Fruit fly (Drosophila melanogaster) whole organism, wandering third instar larva: ENCODE data around the gene CG3726.
A peak's percentile ranks its signal among the peaks of the same experiment; 100 is the strongest.

Source experiments
- Abd-B ChIP-seq: fragments of >200 bp; optimal IDR thresholded peaks from 2 replicates; lab custom pipeline; 2017; ENCODE audit warnings: missing biosample characterization, missing genetic modification characterization
- CG32264 ChIP-seq: fragments of 200-800 bp; sonication (Bioruptor generic); optimal IDR thresholded peaks from 2 replicates; lab custom pipeline; 2016; ENCODE audit warnings: missing biosample characterization, missing genetic modification characterization
- CG9705 ChIP-seq: fragments of 200-800 bp; sonication (Bioruptor generic); optimal IDR thresholded peaks from 2 replicates; lab custom pipeline; 2018; ENCODE audit warnings: missing biosample characterization, mild to moderate bottlenecking, missing genetic modification characterization
- CrebA ChIP-seq: fragments of 200-800 bp; sonication (Bioruptor generic); optimal IDR thresholded peaks from 2 replicates; lab custom pipeline; 2016; ENCODE audit warnings: missing biosample characterization, mild to moderate bottlenecking, missing genetic modification characterization, borderline replicate concordance
- Dfd ChIP-seq: fragments of >200 bp; optimal IDR thresholded peaks from 2 replicates; lab custom pipeline; 2017; ENCODE audit warnings: missing biosample characterization, missing genetic modification characterization
- Dif ChIP-seq: fragments of 200-275, 200-300 bp; sonication (Bioruptor generic); optimal IDR thresholded peaks from 2 replicates; lab custom pipeline; 2018; ENCODE audit warnings: missing biosample characterization, missing genetic modification characterization; ENCODE audit not compliant: partially characterized antibody
- GATAd ChIP-seq: sonication (Bioruptor generic); optimal IDR thresholded peaks from 2 replicates; lab custom pipeline; 2016; ENCODE audit warnings: missing biosample characterization, missing genetic modification characterization
- HLH106 ChIP-seq: fragments of 200-800 bp; optimal IDR thresholded peaks from 3 replicates; lab custom pipeline; 2019; ENCODE audit warnings: missing biosample characterization, mild to moderate bottlenecking, missing genetic modification characterization, moderate library complexity
- Hnf4 ChIP-seq: fragments of 200-800 bp; sonication (Bioruptor generic); optimal IDR thresholded peaks from 2 replicates; lab custom pipeline; 2016; ENCODE audit warnings: missing biosample characterization, mild to moderate bottlenecking, missing genetic modification characterization
- Hr78 ChIP-seq: fragments of >200 bp; optimal IDR thresholded peaks from 2 replicates; lab custom pipeline; 2017; ENCODE audit warnings: missing biosample characterization, missing genetic modification characterization
- Mio ChIP-seq: sonication (Bioruptor generic); optimal IDR thresholded peaks from 2 replicates; lab custom pipeline; 2016; ENCODE audit warnings: missing biosample characterization, missing genetic modification characterization
- N ChIP-seq: fragments of >200 bp; optimal IDR thresholded peaks from 2 replicates; lab custom pipeline; 2018; ENCODE audit warnings: missing biosample characterization, missing external identifiers, missing genetic modification characterization
- OdsH ChIP-seq: fragments of 200-800 bp; sonication (Bioruptor generic); optimal IDR thresholded peaks from 2 replicates; lab custom pipeline; 2016; ENCODE audit warnings: missing biosample characterization, mild to moderate bottlenecking, missing genetic modification characterization
- Rel ChIP-seq, 2 experiments: fragments of 200-800 bp; sonication (Bioruptor generic) in 1 of 2; optimal IDR thresholded peaks; 2 replicates in 1 of 2; 3 replicates in 1 of 2; lab custom pipeline; 2016 to 2019; ENCODE audit warnings: mild to moderate bottlenecking in 2 of 2, missing biosample characterization in 2 of 2, missing genetic modification characterization in 2 of 2, moderate library complexity in 1 of 2
- Sp1 ChIP-seq: fragments of 200-800 bp; sonication (Bioruptor generic); optimal IDR thresholded peaks from 3 replicates; lab custom pipeline; 2019; ENCODE audit warnings: missing biosample characterization, mild to moderate bottlenecking, missing genetic modification characterization, moderate library complexity
- br ChIP-seq: fragments of 200-800 bp; sonication (Bioruptor generic); optimal IDR thresholded peaks from 2 replicates; lab custom pipeline; 2016; ENCODE audit warnings: missing biosample characterization, missing genetic modification characterization
- brk ChIP-seq: fragments of 200-800 bp; sonication (Bioruptor generic); optimal IDR thresholded peaks from 2 replicates; lab custom pipeline; 2016; ENCODE audit warnings: missing biosample characterization, mild to moderate bottlenecking, missing genetic modification characterization
- dl ChIP-seq, 2 experiments: fragments of 175-275, 200-275 bp in 1 of 2; fragments of 200-275 bp in 1 of 2; sonication (Bioruptor generic); optimal IDR thresholded peaks; lab custom pipeline; 2018; ENCODE audit warnings: mild to moderate bottlenecking in 2 of 2, missing biosample characterization in 2 of 2, missing genetic modification characterization in 2 of 2, moderate library complexity in 2 of 2; ENCODE audit not compliant: partially characterized antibody in 2 of 2, insufficient read depth in 1 of 2
- dmrt93B ChIP-seq: fragments of 200-800 bp; sonication (Bioruptor generic); optimal IDR thresholded peaks from 2 replicates; lab custom pipeline; 2018; ENCODE audit warnings: missing biosample characterization, mild to moderate bottlenecking, missing genetic modification characterization
- dsf ChIP-seq: sonication (Bioruptor generic); optimal IDR thresholded peaks from 2 replicates; lab custom pipeline; 2016; ENCODE audit warnings: missing biosample characterization, missing genetic modification characterization, borderline replicate concordance
- ey ChIP-seq: fragments of 200-800 bp; sonication (Bioruptor generic); optimal IDR thresholded peaks from 2 replicates; lab custom pipeline; 2016; ENCODE audit warnings: missing biosample characterization, missing genetic modification characterization
- foxo ChIP-seq, 2 experiments: fragments of 200-800 bp; sonication (Bioruptor generic); optimal IDR thresholded peaks; 2 replicates in 1 of 2; 3 replicates in 1 of 2; lab custom pipeline; 2016 to 2017; ENCODE audit warnings: missing biosample characterization in 2 of 2, missing genetic modification characterization in 2 of 2
- fru ChIP-seq: fragments of 200-800 bp; sonication (Bioruptor generic); optimal IDR thresholded peaks from 3 replicates; lab custom pipeline; 2016; ENCODE audit warnings: missing biosample characterization, mild to moderate bottlenecking, missing genetic modification characterization
- h ChIP-seq: fragments of 200-800 bp; sonication (Bioruptor generic); optimal IDR thresholded peaks from 3 replicates; lab custom pipeline; 2016; ENCODE audit warnings: missing biosample characterization, mild to moderate bottlenecking, missing genetic modification characterization
- jim ChIP-seq: fragments of 175-275, 200-325 bp; sonication (Bioruptor generic); optimal IDR thresholded peaks from 2 replicates; lab custom pipeline; 2016; ENCODE audit warnings: missing biosample characterization, mild to moderate bottlenecking, missing genetic modification characterization
- lola ChIP-seq: fragments of >200 bp; optimal IDR thresholded peaks from 2 replicates; lab custom pipeline; 2017; ENCODE audit warnings: missing biosample characterization, missing genetic modification characterization
- pan ChIP-seq: fragments of >200 bp; optimal IDR thresholded peaks from 2 replicates; lab custom pipeline; 2017
- psq ChIP-seq: fragments of 200-800 bp; sonication (Bioruptor generic); optimal IDR thresholded peaks from 3 replicates; lab custom pipeline; 2017; ENCODE audit warnings: missing biosample characterization, mild to moderate bottlenecking, missing genetic modification characterization, moderate library complexity
- rgr ChIP-seq: fragments of 200-800 bp; sonication (Bioruptor generic); optimal IDR thresholded peaks from 3 replicates; lab custom pipeline; 2016; ENCODE audit warnings: missing biosample characterization, mild to moderate bottlenecking, missing genetic modification characterization
- sage ChIP-seq: fragments of 200-800 bp; sonication (Bioruptor generic); optimal IDR thresholded peaks from 2 replicates; lab custom pipeline; 2016; ENCODE audit warnings: missing biosample characterization, mild to moderate bottlenecking, missing genetic modification characterization
- sv ChIP-seq: fragments of 200-800 bp; sonication (Bioruptor generic); optimal IDR thresholded peaks from 3 replicates; lab custom pipeline; 2016; ENCODE audit warnings: missing biosample characterization, missing genetic modification characterization
- tai ChIP-seq: sonication (Bioruptor generic); optimal IDR thresholded peaks from 2 replicates; lab custom pipeline; 2016; ENCODE audit warnings: missing biosample characterization, missing genetic modification characterization
- woc ChIP-seq: sonication (Bioruptor generic); optimal IDR thresholded peaks from 2 replicates; lab custom pipeline; 2016; ENCODE audit warnings: missing biosample characterization, mild to moderate bottlenecking, missing genetic modification characterization

CG3726 gene

dm6 chrX:5969860-5970665 is 53.2 kb downstream of the CG3726 start:
- TF ChIP-seq h (GFP tag; lab: Kevin White, UChicago) = peak; percentile 23
- peak; percentile 23 for TF ChIP-seq psq
- no peak for TF ChIP-seq dsf (GFP tag; lab: Kevin White, UChicago)
- peak in 1 of 2 experiments; percentile 38 for TF ChIP-seq foxo (GFP tag; optimal IDR thresholded peaks at IDR 0.05; lab: Kevin White, UChicago)
- TF ChIP-seq fru (GFP tag; lab: Kevin White, UChicago) = peak; percentile 25
- no peak for TF ChIP-seq lola (GFP tag; lab: Kevin White, UChicago)
- peak; percentile 11 for TF ChIP-seq sv
- no peak for TF ChIP-seq jim (GFP tag; lab: Kevin White, UChicago)
- TF ChIP-seq Sp1 (GFP tag; lab: Kevin White, UChicago) = peak; percentile 32
- TF ChIP-seq HLH106 = peak; percentile 44
- no peak for TF ChIP-seq sage (GFP tag; lab: Kevin White, UChicago)

dm6 chrX:5970666-5971057 is 53.8 kb downstream of the CG3726 start:
- TF ChIP-seq brk = no peak
- TF ChIP-seq br = no peak
- no peak for TF ChIP-seq Sp1 (GFP tag; lab: Kevin White, UChicago)
- no peak for TF ChIP-seq Rel (GFP tag; optimal IDR thresholded peaks at IDR 0.05; lab: Kevin White, UChicago)
- no peak for TF ChIP-seq Rel (tag; optimal IDR thresholded peaks at IDR 0.05; lab: Kevin White, UChicago)
- no peak for TF ChIP-seq Hnf4
- no peak for TF ChIP-seq sv
- no peak for TF ChIP-seq CrebA (GFP tag; lab: Kevin White, UChicago)
- no peak for TF ChIP-seq OdsH (GFP tag; lab: Kevin White, UChicago)
- no peak for TF ChIP-seq ey
- TF ChIP-seq N (GFP tag; lab: Kevin White, UChicago) = no peak
- TF ChIP-seq Dif (GFP tag; lab: Kevin White, UChicago) = no peak
- TF ChIP-seq GATAd (GFP tag; lab: Kevin White, UChicago) = no peak
- no peak for TF ChIP-seq jim (GFP tag; lab: Kevin White, UChicago)
- no peak for TF ChIP-seq tai (GFP tag; lab: Kevin White, UChicago)
- no peak for TF ChIP-seq HLH106
- TF ChIP-seq, all 38 proteins: peak for 0

- TF ChIP-seq dmrt93B = no peak
- no peak for TF ChIP-seq GATAd (GFP tag; lab: Kevin White, UChicago)
- peak; percentile 26 for TF ChIP-seq HLH106
- TF ChIP-seq Abd-B = no peak
- no peak for TF ChIP-seq brk
- peak; percentile 5 for TF ChIP-seq sv
- peak in 1 of 2 experiments; percentile 47 for TF ChIP-seq foxo (GFP tag; optimal IDR thresholded peaks at IDR 0.05; lab: Kevin White, UChicago)
- TF ChIP-seq sage (GFP tag; lab: Kevin White, UChicago) = no peak
- no peak for TF ChIP-seq woc (GFP tag; lab: Kevin White, UChicago)
- TF ChIP-seq br = peak; percentile 5
- no peak for TF ChIP-seq Sp1 (GFP tag; lab: Kevin White, UChicago)
- no peak for TF ChIP-seq Dfd (GFP tag; lab: Kevin White, UChicago)
- TF ChIP-seq N (GFP tag; lab: Kevin White, UChicago) = no peak
- no peak for TF ChIP-seq CrebA (GFP tag; lab: Kevin White, UChicago)
- no peak for TF ChIP-seq Hr78 (GFP tag; lab: Kevin White, UChicago)
- TF ChIP-seq fru (GFP tag; lab: Kevin White, UChicago) = no peak
- TF ChIP-seq rgr (GFP tag; lab: Kevin White, UChicago) = peak; percentile 37
- no peak for TF ChIP-seq CG9705
- no peak for TF ChIP-seq Mio (GFP tag; lab: Kevin White, UChicago)
- no peak for TF ChIP-seq dl (GFP tag; optimal IDR thresholded peaks at IDR 0.05; lab: Kevin White, UChicago; ENCODE audit: insufficient read depth in 1 of 2, partially characterized antibody in 2 of 2)
- TF ChIP-seq ey = peak; percentile 6
- no peak for TF ChIP-seq pan (lab: Kevin White, UChicago)
- TF ChIP-seq tai (GFP tag; lab: Kevin White, UChicago) = no peak
- no peak for TF ChIP-seq CG32264
Observed at dm6 chrX:5972030-5972429, 55.1 kb downstream of the CG3726 start.
